Fruit fly (Drosophila melanogaster) whole organism, embryonic: ENCODE data around the gene RpL10.
A peak's percentile ranks its signal among the peaks of the same experiment; 100 is the strongest.

Experiments
- Antp ChIP-seq: fragments of 200-800 bp; sonication (Bioruptor generic); optimal IDR thresholded peaks from 3 replicates; lab custom pipeline; 2016; ENCODE audit warnings: missing biosample characterization, missing genetic modification characterization
- Asciz ChIP-seq: fragments of 200-800 bp; sonication (Bioruptor generic); optimal IDR thresholded peaks from 2 replicates; lab custom pipeline; 2017; ENCODE audit warnings: missing biosample characterization, mild to moderate bottlenecking, missing genetic modification characterization, missing genetic modification reagents
- Atf-2 ChIP-seq: fragments of 200-800 bp; sonication (Bioruptor generic); optimal IDR thresholded peaks from 2 replicates; lab custom pipeline; 2016; ENCODE audit warnings: missing biosample characterization, missing genetic modification characterization
- CG10209 ChIP-seq: fragments of 200-800 bp; sonication (Bioruptor generic); optimal IDR thresholded peaks from 3 replicates; lab custom pipeline; 2017; ENCODE audit warnings: missing biosample characterization, mild to moderate bottlenecking, missing genetic modification characterization, missing genetic modification reagents
- CG10565 ChIP-seq: fragments of 200-800 bp; sonication (Bioruptor generic); optimal IDR thresholded peaks from 3 replicates; lab custom pipeline; 2016; ENCODE audit warnings: missing biosample characterization, mild to moderate bottlenecking, missing genetic modification characterization
- CG11723 ChIP-seq: fragments of 200-800 bp; sonication (Bioruptor generic); optimal IDR thresholded peaks from 2 replicates; lab custom pipeline; 2017; ENCODE audit warnings: missing biosample characterization, mild to moderate bottlenecking, missing genetic modification characterization
- CG12744 ChIP-seq: fragments of 200-800 bp; sonication (Bioruptor generic); optimal IDR thresholded peaks from 2 replicates; lab custom pipeline; 2016; ENCODE audit warnings: missing biosample characterization, missing genetic modification characterization
- CG14014 ChIP-seq: fragments of 200-800 bp; sonication (Bioruptor generic); IDR thresholded peaks from 2 replicates; pipeline ENCODE4 v1.3.6; 2022; ENCODE audit warnings: missing biosample characterization, missing genetic modification characterization
- CG14965 ChIP-seq: fragments of 200-800 bp; sonication (Bioruptor generic); optimal IDR thresholded peaks from 2 replicates; lab custom pipeline; 2016; ENCODE audit warnings: missing biosample characterization, missing genetic modification characterization, borderline replicate concordance
- CG15601 ChIP-seq: fragments of 200-800 bp; sonication (Bioruptor generic); optimal IDR thresholded peaks from 3 replicates; lab custom pipeline; 2019; ENCODE audit warnings: missing biosample characterization, mild to moderate bottlenecking, missing genetic modification characterization, moderate library complexity
- CG17568 ChIP-seq: fragments of 200-800 bp; sonication (Bioruptor generic); optimal IDR thresholded peaks from 2 replicates; lab custom pipeline; 2018; ENCODE audit warnings: missing biosample characterization, mild to moderate bottlenecking, missing genetic modification characterization, moderate library complexity
- CG17612 ChIP-seq: fragments of 200-800 bp; sonication (Bioruptor generic); IDR thresholded peaks from 2 replicates; pipeline ENCODE4 v1.3.6; 2022; ENCODE audit warnings: missing biosample characterization, missing genetic modification characterization
- CG32532 ChIP-seq: fragments of 200-800 bp; sonication (Bioruptor generic); IDR thresholded peaks from 2 replicates; pipeline ENCODE4 v1.3.6; 2022; ENCODE audit warnings: missing biosample characterization, missing genetic modification characterization
- CG3281 ChIP-seq: fragments of 200-800 bp; sonication (Bioruptor generic); optimal IDR thresholded peaks from 3 replicates; lab custom pipeline; 2017; ENCODE audit warnings: missing biosample characterization, mild to moderate bottlenecking, missing genetic modification characterization
- CG3726 ChIP-seq: fragments of 200-800 bp; sonication (Bioruptor generic); IDR thresholded peaks from 3 replicates; pipeline ENCODE4, ENCODE4 v1.3.6; 2022; ENCODE audit warnings: missing biosample characterization, missing genetic modification characterization
- CG5245 ChIP-seq: fragments of 200-800 bp; sonication (Bioruptor generic); optimal IDR thresholded peaks from 3 replicates; lab custom pipeline; 2016; ENCODE audit warnings: missing biosample characterization, missing genetic modification characterization
- CG7372 ChIP-seq: fragments of 200-800 bp; sonication (Bioruptor generic); IDR thresholded peaks from 2 replicates; pipeline ENCODE4 v1.3.6; 2022; ENCODE audit warnings: missing biosample characterization, missing genetic modification characterization
- CG7745 ChIP-seq: fragments of 200-800 bp; sonication (Bioruptor generic); optimal IDR thresholded peaks from 2 replicates; lab custom pipeline; 2018; ENCODE audit warnings: missing biosample characterization, mild to moderate bottlenecking, missing genetic modification characterization, moderate library complexity
- CG7839 ChIP-seq: fragments of 200-800 bp; sonication (Bioruptor generic); optimal IDR thresholded peaks from 3 replicates; lab custom pipeline; 2018; ENCODE audit warnings: missing biosample characterization, mild to moderate bottlenecking, missing genetic modification characterization, moderate library complexity
- CG8281 ChIP-seq: fragments of 200-800 bp; sonication (Bioruptor generic); optimal IDR thresholded peaks from 2 replicates; lab custom pipeline; 2018; ENCODE audit warnings: missing biosample characterization, mild to moderate bottlenecking, missing genetic modification characterization, moderate library complexity
- CG8359 ChIP-seq: fragments of 200-800 bp; sonication (Bioruptor generic); optimal IDR thresholded peaks from 2 replicates; lab custom pipeline; 2017; ENCODE audit warnings: missing biosample characterization, mild to moderate bottlenecking, missing genetic modification characterization, borderline replicate concordance
- CG9437 ChIP-seq: fragments of 200-800 bp; sonication (Bioruptor generic); optimal IDR thresholded peaks from 2 replicates; lab custom pipeline; 2018; ENCODE audit warnings: missing biosample characterization, mild to moderate bottlenecking, missing genetic modification characterization
- CG9932 ChIP-seq: fragments of 200-800 bp; sonication (Bioruptor generic); IDR thresholded peaks from 2 replicates; pipeline ENCODE4 v1.3.6; 2022; ENCODE audit warnings: missing biosample characterization, missing genetic modification characterization
- CTCF ChIP-seq: fragments of 200-800 bp; sonication (Bioruptor generic); optimal IDR thresholded peaks from 2 replicates; lab custom pipeline; 2017; ENCODE audit warnings: missing biosample characterization, mild to moderate bottlenecking, missing genetic modification characterization, moderate library complexity
- GATAe ChIP-seq: fragments of 200-800 bp; sonication (Bioruptor generic); conservative IDR thresholded peaks from 2 replicates; pipeline ENCODE4 v1.3.6; 2022; ENCODE audit warnings: missing biosample characterization, missing genetic modification characterization
- Gsc ChIP-seq: fragments of 200-800 bp; sonication (Bioruptor generic); IDR thresholded peaks from 2 replicates; pipeline ENCODE4 v1.3.6; 2022; ENCODE audit warnings: missing biosample characterization, missing genetic modification characterization
- HmgZ ChIP-seq: fragments of 200-800 bp; sonication (Bioruptor generic); optimal IDR thresholded peaks from 2 replicates; lab custom pipeline; 2018; ENCODE audit warnings: missing biosample characterization, mild to moderate bottlenecking, missing genetic modification characterization
- Hr3 ChIP-seq: fragments of 200-800 bp; sonication (Bioruptor generic); optimal IDR thresholded peaks from 3 replicates; lab custom pipeline; 2016; ENCODE audit warnings: missing biosample characterization, missing genetic modification characterization
- Max ChIP-seq: fragments of 200-800 bp; sonication (Bioruptor generic); optimal IDR thresholded peaks from 2 replicates; lab custom pipeline; 2016; ENCODE audit warnings: missing biosample characterization, mild to moderate bottlenecking, missing genetic modification characterization
- Nf-YA ChIP-seq: fragments of 200-800 bp; sonication (Bioruptor generic); IDR thresholded peaks from 2 replicates; pipeline ENCODE4 v1.3.6; 2022; ENCODE audit warnings: missing biosample characterization, missing genetic modification characterization
- Nf-YC ChIP-seq: fragments of 200-800 bp; optimal IDR thresholded peaks from 3 replicates; lab custom pipeline; 2019; ENCODE audit warnings: missing biosample characterization, mild to moderate bottlenecking, missing genetic modification characterization, moderate library complexity
- Sin3A ChIP-seq: fragments of >200 bp; optimal IDR thresholded peaks from 2 replicates; lab custom pipeline; 2018
- Spps ChIP-seq: fragments of 200-800 bp; sonication (Bioruptor generic); optimal IDR thresholded peaks from 2 replicates; lab custom pipeline; 2018; ENCODE audit warnings: missing biosample characterization, mild to moderate bottlenecking, missing genetic modification characterization
- Stat92E ChIP-seq, 3 experiments: fragments of >200 bp in 2 of 3; fragments of 200-800 bp in 1 of 3; sonication (Bioruptor generic) in 1 of 3; optimal IDR thresholded peaks; 2 replicates each; lab custom pipeline; 2017 to 2019; ENCODE audit warnings: missing biosample characterization in 3 of 3, missing genetic modification characterization in 3 of 3, mild to moderate bottlenecking in 1 of 3, moderate library complexity in 1 of 3
- YL-1 ChIP-seq: fragments of 200-800 bp; sonication (Bioruptor generic); optimal IDR thresholded peaks from 3 replicates; lab custom pipeline; 2017; ENCODE audit warnings: missing biosample characterization, mild to moderate bottlenecking, missing genetic modification characterization
- amos ChIP-seq: fragments of 200-800 bp; sonication (Bioruptor generic); IDR thresholded peaks from 2 replicates; pipeline ENCODE4 v1.3.6; 2022; ENCODE audit warnings: missing biosample characterization, missing genetic modification characterization; ENCODE audit not compliant: partially characterized antibody
- bowl ChIP-seq: fragments of 200-800 bp; sonication (Bioruptor generic); IDR thresholded peaks from 2 replicates; pipeline ENCODE4 v1.3.6; 2022; ENCODE audit warnings: missing biosample characterization, missing genetic modification characterization
- ci ChIP-seq: fragments of 200-800 bp; sonication (Bioruptor generic); IDR thresholded peaks from 3 replicates; pipeline ENCODE4 v1.3.6; 2022; ENCODE audit warnings: missing biosample characterization, missing genetic modification characterization
- dmrt11E ChIP-seq: fragments of 200-800 bp; sonication (Bioruptor generic); optimal IDR thresholded peaks from 3 replicates; lab custom pipeline; 2018; ENCODE audit warnings: missing biosample characterization, mild to moderate bottlenecking, missing genetic modification characterization, moderate library complexity
- fd3F ChIP-seq: fragments of 200-800 bp; sonication (Bioruptor generic); optimal IDR thresholded peaks from 2 replicates; lab custom pipeline; 2018; ENCODE audit warnings: missing biosample characterization, mild to moderate bottlenecking, missing genetic modification characterization, moderate library complexity
- ftz-f1 ChIP-seq: fragments of 200-800 bp; sonication (Bioruptor generic); optimal IDR thresholded peaks from 2 replicates; lab custom pipeline; 2016; ENCODE audit warnings: missing biosample characterization, missing genetic modification characterization
- gt ChIP-seq: fragments of 200-800 bp; sonication (Bioruptor generic); IDR thresholded peaks from 2 replicates; pipeline ENCODE4 v1.3.6; 2022; ENCODE audit warnings: missing biosample characterization, missing genetic modification characterization
- lab ChIP-seq: fragments of 200-800 bp; sonication (Bioruptor generic); optimal IDR thresholded peaks from 3 replicates; lab custom pipeline; 2017; ENCODE audit warnings: missing biosample characterization, missing genetic modification characterization, mild to moderate bottlenecking, moderate library complexity, missing genetic modification reagents
- pfk ChIP-seq: fragments of 200-800 bp; sonication (Bioruptor generic); optimal IDR thresholded peaks from 2 replicates; lab custom pipeline; 2018; ENCODE audit warnings: missing biosample characterization, mild to moderate bottlenecking, missing genetic modification characterization, moderate library complexity
- scrt ChIP-seq: fragments of 200-800 bp; sonication (Bioruptor generic); optimal IDR thresholded peaks from 2 replicates; lab custom pipeline; 2018; ENCODE audit warnings: missing biosample characterization, mild to moderate bottlenecking, missing genetic modification characterization, moderate library complexity
- sima ChIP-seq: fragments of 200-800 bp; sonication (Bioruptor generic); optimal IDR thresholded peaks from 2 replicates; lab custom pipeline; 2016; ENCODE audit warnings: missing biosample characterization, missing genetic modification characterization
- slbo ChIP-seq: fragments of 200-800 bp; sonication (Bioruptor generic); IDR thresholded peaks from 2 replicates; pipeline ENCODE4 v1.3.6; 2022; ENCODE audit warnings: missing biosample characterization, missing genetic modification characterization
- usp ChIP-seq: fragments of >200 bp; optimal IDR thresholded peaks from 2 replicates; lab custom pipeline; 2017; ENCODE audit warnings: missing biosample characterization, missing genetic modification characterization
- vfl ChIP-seq: fragments of 200-800 bp; sonication (Bioruptor generic); optimal IDR thresholded peaks from 2 replicates; lab custom pipeline; 2016; ENCODE audit warnings: missing biosample characterization, missing genetic modification characterization
- vvl ChIP-seq: fragments of 200-800 bp; sonication (Bioruptor generic); IDR thresholded peaks from 2 replicates; pipeline ENCODE4 v1.3.6; 2022; ENCODE audit warnings: missing biosample characterization, missing genetic modification characterization
- z ChIP-seq: fragments of 200-800 bp; sonication (Bioruptor generic); IDR thresholded peaks from 3 replicates; pipeline ENCODE4 v1.3.6; 2022; ENCODE audit warnings: missing biosample characterization, missing genetic modification characterization
- zf30C ChIP-seq: fragments of 200-800 bp; sonication (Bioruptor generic); optimal IDR thresholded peaks from 3 replicates; lab custom pipeline; 2018; ENCODE audit warnings: missing biosample characterization, mild to moderate bottlenecking, missing genetic modification characterization
- zfh2 ChIP-seq: fragments of 200-800 bp; sonication (Bioruptor generic); optimal IDR thresholded peaks from 2 replicates; lab custom pipeline; 2016; ENCODE audit warnings: missing biosample characterization, missing genetic modification characterization

The RpL10 gene

dm6 chr3L:23125736-23126135 is 30.5 kb upstream of the RpL10 start, which contains the start of gene CG33217 (continued):
- peak; percentile 20 for TF ChIP-seq CG7839
- TF ChIP-seq CG10209 (GFP tag; lab: Kevin White, UChicago): no peak
- TF ChIP-seq CG11723 (GFP tag; lab: Kevin White, UChicago): peak; percentile 98
- no peak for TF ChIP-seq CG8281 (tag; lab: Kevin White, UChicago)
- no peak for TF ChIP-seq Spps (tag; lab: Kevin White, UChicago)
- TF ChIP-seq zfh2 (GFP tag; lab: Kevin White, UChicago): no peak
- peak; percentile 16; the same call in 1 of the 2 replicates for TF ChIP-seq amos
- peak; percentile 26 for TF ChIP-seq HmgZ (tag; lab: Kevin White, UChicago)
- TF ChIP-seq Nf-YA: no peak
- TF ChIP-seq Sin3A: no peak
- TF ChIP-seq CG7372 (GFP tag; lab: Robert Waterston, UW): no peak
- TF ChIP-seq CG17568 (GFP tag; lab: Kevin White, UChicago): no peak
- TF ChIP-seq CG17612 (GFP tag; lab: Robert Waterston, UW): no peak
- TF ChIP-seq CG15601 (tag; lab: Kevin White, UChicago): no peak
- TF ChIP-seq gt (GFP tag; lab: Robert Waterston, UW): no peak
- no peak for TF ChIP-seq CG5245 (GFP tag; lab: Kevin White, UChicago)
- no peak for TF ChIP-seq vfl (GFP tag; lab: Kevin White, UChicago)
- no peak for TF ChIP-seq CG3726 (GFP tag; lab: Robert Waterston, UW)
- TF ChIP-seq dmrt11E: peak; percentile 36
- TF ChIP-seq CG12744 (GFP tag; lab: Kevin White, UChicago): no peak
- 0 out of 2 replicates have a peak, but pooled peaks have one; percentile 31 for TF ChIP-seq GATAe (GFP tag; lab: Robert Waterston, UW)
- TF ChIP-seq vvl (GFP tag; lab: Robert Waterston, UW): no peak
- TF ChIP-seq Asciz: no peak
- TF ChIP-seq CG32532 (GFP tag; lab: Robert Waterston, UW): no peak
- no peak for TF ChIP-seq Hr3 (GFP tag; lab: Kevin White, UChicago)
- TF ChIP-seq Stat92E (GFP tag; optimal IDR thresholded peaks at IDR 0.05; lab: Kevin White, UChicago): no peak
- TF ChIP-seq CG8359 (GFP tag; lab: Kevin White, UChicago): no peak
- TF ChIP-seq zf30C (GFP tag; lab: Kevin White, UChicago): no peak
- TF ChIP-seq Antp (GFP tag; lab: Kevin White, UChicago): no peak
- no peak for TF ChIP-seq sima
- TF ChIP-seq z: no peak
- no peak for TF ChIP-seq CTCF (GFP tag; lab: Kevin White, UChicago)
- no peak for TF ChIP-seq ci (GFP tag; lab: Robert Waterston, UW)
- TF ChIP-seq Atf-2 (GFP tag; lab: Kevin White, UChicago): no peak
- TF ChIP-seq CG9932: no peak
- no peak for TF ChIP-seq Gsc (GFP tag; lab: Robert Waterston, UW)
- TF ChIP-seq bowl (GFP tag; lab: Robert Waterston, UW): no peak
- no peak for TF ChIP-seq CG7745
- no peak for TF ChIP-seq slbo (GFP tag; lab: Robert Waterston, UW)
- TF ChIP-seq scrt (GFP tag; lab: Kevin White, UChicago): no peak
- TF ChIP-seq usp (GFP tag; lab: Kevin White, UChicago): no peak
- no peak for TF ChIP-seq ftz-f1 (GFP tag; lab: Kevin White, UChicago)
- TF ChIP-seq YL-1 (GFP tag; lab: Kevin White, UChicago): peak; percentile 61
- no peak for TF ChIP-seq lab (GFP tag; lab: Kevin White, UChicago)
- no peak for TF ChIP-seq CG14965
- no peak for TF ChIP-seq Nf-YC
- no peak for TF ChIP-seq CG3281 (GFP tag; lab: Kevin White, UChicago)
- TF ChIP-seq Max (GFP tag; lab: Kevin White, UChicago): peak; percentile 33
- TF ChIP-seq pfk (GFP tag; lab: Kevin White, UChicago): peak; percentile 78
- peak; percentile 35 for TF ChIP-seq CG9437 (GFP tag; lab: Kevin White, UChicago)
- no peak for TF ChIP-seq CG14014 (GFP tag; lab: Robert Waterston, UW)
- no peak for TF ChIP-seq CG10565 (GFP tag; lab: Kevin White, UChicago)
- TF ChIP-seq fd3F (GFP tag; lab: Kevin White, UChicago): no peak
